Fruit fly (Drosophila melanogaster) whole organism, embryonic: Measurements from ENCODE around the gene Nup43.

Experiments used
- Abd-B ChIP-seq: fragments of 200-800 bp; sonication (Bioruptor generic); optimal IDR thresholded peaks from 2 replicates; lab custom pipeline; 2018; ENCODE audit warnings: missing biosample characterization, mild to moderate bottlenecking, missing genetic modification characterization, moderate library complexity
- Adf1 ChIP-seq: fragments of 200-800 bp; sonication (Bioruptor generic); IDR thresholded peaks from 2 replicates; pipeline ENCODE4 v1.3.6; 2022; ENCODE audit warnings: missing biosample characterization, missing genetic modification characterization
- Atf3 ChIP-seq: fragments of 200-800 bp; sonication (Bioruptor generic); optimal IDR thresholded peaks from 3 replicates; lab custom pipeline; 2016; ENCODE audit warnings: missing biosample characterization, missing genetic modification characterization
- Bgb ChIP-seq: fragments of 200-800 bp; sonication (Bioruptor generic); IDR thresholded peaks from 2 replicates; pipeline ENCODE4 v1.3.6; 2022; ENCODE audit warnings: missing biosample characterization, missing genetic modification characterization; ENCODE audit not compliant: partially characterized antibody
- Bteb2 ChIP-seq: fragments of 200-800 bp; sonication (Bioruptor generic); optimal IDR thresholded peaks from 2 replicates; lab custom pipeline; 2016; ENCODE audit warnings: missing biosample characterization, missing genetic modification characterization
- CG10147 ChIP-seq: fragments of 200-800 bp; sonication (Bioruptor generic); optimal IDR thresholded peaks from 2 replicates; lab custom pipeline; 2019; ENCODE audit warnings: missing biosample characterization, mild to moderate bottlenecking, missing genetic modification characterization, moderate library complexity
- CG10462 ChIP-seq: fragments of 200-800 bp; sonication (Bioruptor generic); optimal IDR thresholded peaks from 2 replicates; lab custom pipeline; 2016; ENCODE audit warnings: missing biosample characterization, missing genetic modification characterization
- CG11247 ChIP-seq: fragments of 200-800 bp; sonication (Bioruptor generic); IDR thresholded peaks from 2 replicates; pipeline ENCODE4 v1.3.6; 2022; ENCODE audit warnings: missing biosample characterization, missing genetic modification characterization
- CG12236 ChIP-seq: fragments of 200-800 bp; sonication (Bioruptor generic); optimal IDR thresholded peaks from 2 replicates; lab custom pipeline; 2016; ENCODE audit warnings: missing biosample characterization, missing genetic modification characterization
- CG12391 ChIP-seq: fragments of 200-800 bp; sonication (Bioruptor generic); optimal IDR thresholded peaks from 3 replicates; lab custom pipeline; 2018; ENCODE audit warnings: missing biosample characterization, mild to moderate bottlenecking, missing genetic modification characterization, moderate library complexity
- CG12769 ChIP-seq: fragments of 200-800 bp; sonication (Bioruptor generic); optimal IDR thresholded peaks from 2 replicates; lab custom pipeline; 2019; ENCODE audit warnings: missing biosample characterization, mild to moderate bottlenecking, missing genetic modification characterization, moderate library complexity
- CG1529 ChIP-seq: fragments of 200-800 bp; sonication (Bioruptor generic); optimal IDR thresholded peaks from 3 replicates; lab custom pipeline; 2018; ENCODE audit warnings: missing biosample characterization, missing genetic modification characterization
- CG1602 ChIP-seq: fragments of 200-800 bp; sonication (Bioruptor generic); optimal IDR thresholded peaks from 3 replicates; lab custom pipeline; 2016; ENCODE audit warnings: missing biosample characterization, missing genetic modification characterization
- CG18619 ChIP-seq: fragments of 200-800 bp; sonication (Bioruptor generic); optimal IDR thresholded peaks from 3 replicates; lab custom pipeline; 2017; ENCODE audit warnings: missing biosample characterization, mild to moderate bottlenecking, missing genetic modification characterization
- CG2199 ChIP-seq: fragments of 200-800 bp; sonication (Bioruptor generic); IDR thresholded peaks from 3 replicates; pipeline ENCODE4 v1.3.6; 2022; ENCODE audit warnings: missing biosample characterization, missing genetic modification characterization
- CG30020 ChIP-seq: fragments of 200-800 bp; optimal IDR thresholded peaks from 2 replicates; lab custom pipeline; 2019; ENCODE audit warnings: missing biosample characterization, mild to moderate bottlenecking, missing genetic modification characterization, moderate library complexity
- CG31441 ChIP-seq: fragments of 200-800 bp; sonication (Bioruptor generic); IDR thresholded peaks from 2 replicates; pipeline ENCODE4 v1.3.6; 2022; ENCODE audit warnings: missing biosample characterization, missing genetic modification characterization
- CG34422 ChIP-seq: fragments of 200-800 bp; sonication (Bioruptor generic); IDR thresholded peaks from 3 replicates; pipeline ENCODE4 v1.3.6; 2022; ENCODE audit warnings: missing biosample characterization, missing genetic modification characterization
- CG42726 ChIP-seq: fragments of 200-800 bp; sonication (Bioruptor generic); IDR thresholded peaks from 2 replicates; pipeline ENCODE4 v1.3.6; 2022; ENCODE audit warnings: missing biosample characterization, missing genetic modification characterization; ENCODE audit not compliant: partially characterized antibody
- CG6765 ChIP-seq: fragments of 200-800 bp; sonication (Bioruptor generic); optimal IDR thresholded peaks from 3 replicates; lab custom pipeline; 2017; ENCODE audit warnings: missing biosample characterization, mild to moderate bottlenecking, missing genetic modification characterization
- CG6791 ChIP-seq: fragments of 200-800 bp; sonication (Bioruptor generic); IDR thresholded peaks from 3 replicates; pipeline ENCODE4 v1.3.6; 2022; ENCODE audit warnings: missing biosample characterization, missing genetic modification characterization; ENCODE audit not compliant: partially characterized antibody
- CG7928 ChIP-seq: fragments of 200-800 bp; sonication (Bioruptor generic); optimal IDR thresholded peaks from 2 replicates; lab custom pipeline; 2017; ENCODE audit warnings: missing biosample characterization, mild to moderate bottlenecking, missing genetic modification characterization
- CG8290 ChIP-seq, 3 experiments: fragments of 200-800 bp; sonication (Bioruptor generic); optimal IDR thresholded peaks; 2 replicates each; lab custom pipeline; 2016 to 2019; ENCODE audit warnings: missing biosample characterization in 3 of 3, missing genetic modification characterization in 3 of 3, mild to moderate bottlenecking in 2 of 3, moderate library complexity in 1 of 3
- CG9727 ChIP-seq: fragments of 200-800 bp; sonication (Bioruptor generic); optimal IDR thresholded peaks from 3 replicates; lab custom pipeline; 2017; ENCODE audit warnings: missing biosample characterization, mild to moderate bottlenecking, missing genetic modification characterization
- CTCF ChIP-seq: fragments of 200-800 bp; sonication (Bioruptor generic); optimal IDR thresholded peaks from 2 replicates; lab custom pipeline; 2017; ENCODE audit warnings: missing biosample characterization, mild to moderate bottlenecking, missing genetic modification characterization, moderate library complexity
- Dfd ChIP-seq, 2 experiments: fragments of >200 bp; optimal IDR thresholded peaks; 2 replicates each; lab custom pipeline; 2017; ENCODE audit warnings: missing biosample characterization in 2 of 2, missing genetic modification characterization in 2 of 2
- Fer3 ChIP-seq: fragments of 200-800 bp; sonication (Bioruptor generic); optimal IDR thresholded peaks from 2 replicates; lab custom pipeline; 2018; ENCODE audit warnings: missing biosample characterization, mild to moderate bottlenecking, missing genetic modification characterization, moderate library complexity
- H15 ChIP-seq: fragments of 200-800 bp; sonication (Bioruptor generic); IDR thresholded peaks from 3 replicates; pipeline ENCODE4 v1.3.6; 2022; ENCODE audit warnings: missing biosample characterization, missing genetic modification characterization
- Optix ChIP-seq: fragments of 200-800 bp; sonication (Bioruptor generic); IDR thresholded peaks from 3 replicates; pipeline ENCODE4 v1.3.6; 2022; ENCODE audit warnings: missing biosample characterization, missing genetic modification characterization
- Poxn ChIP-seq: fragments of 200-800 bp; sonication (Bioruptor generic); IDR thresholded peaks from 2 replicates; pipeline ENCODE4 v1.3.6; 2022; ENCODE audit warnings: missing biosample characterization, missing genetic modification characterization
- Sry-δ ChIP-seq: fragments of 200-800 bp; sonication (Bioruptor generic); optimal IDR thresholded peaks from 2 replicates; lab custom pipeline; 2016; ENCODE audit warnings: missing biosample characterization, missing genetic modification characterization
- ase ChIP-seq: fragments of 200-800 bp; sonication (Bioruptor generic); IDR thresholded peaks from 3 replicates; pipeline ENCODE4 v1.3.6; 2022; ENCODE audit warnings: missing biosample characterization, missing genetic modification characterization
- az2 ChIP-seq: fragments of 200-800 bp; sonication (Bioruptor generic); optimal IDR thresholded peaks from 3 replicates; lab custom pipeline; 2016; ENCODE audit warnings: missing biosample characterization, missing genetic modification characterization
- br ChIP-seq: fragments of >200 bp; optimal IDR thresholded peaks from 2 replicates; lab custom pipeline; 2017
- cas ChIP-seq: fragments of 200-800 bp; sonication (Bioruptor generic); IDR thresholded peaks from 2 replicates; pipeline ENCODE4 v1.3.6; 2022; ENCODE audit warnings: missing biosample characterization, missing genetic modification characterization
- chm ChIP-seq: fragments of 200-800 bp; sonication (Bioruptor generic); IDR thresholded peaks from 2 replicates; pipeline ENCODE4 v1.3.6; 2022; ENCODE audit warnings: missing biosample characterization, missing genetic modification characterization
- ftz-f1 ChIP-seq: fragments of 200-800 bp; sonication (Bioruptor generic); optimal IDR thresholded peaks from 2 replicates; lab custom pipeline; 2016; ENCODE audit warnings: missing biosample characterization, missing genetic modification characterization
- gro ChIP-seq: fragments of 200-800 bp; sonication (Bioruptor generic); optimal IDR thresholded peaks from 2 replicates; lab custom pipeline; 2016; ENCODE audit warnings: missing biosample characterization, missing genetic modification characterization
- h ChIP-seq: fragments of >200 bp; optimal IDR thresholded peaks from 2 replicates; lab custom pipeline; 2017
- hth ChIP-seq: fragments of >200 bp; optimal IDR thresholded peaks from 2 replicates; lab custom pipeline; 2017; ENCODE audit warnings: inconsistent platforms
- ken ChIP-seq: fragments of 200-800 bp; sonication (Bioruptor generic); IDR thresholded peaks from 3 replicates; pipeline ENCODE4 v1.3.6; 2022; ENCODE audit warnings: missing biosample characterization, missing genetic modification characterization
- knrl ChIP-seq: fragments of 200-800 bp; sonication (Bioruptor generic); IDR thresholded peaks from 3 replicates; pipeline ENCODE4 v1.3.6; 2022; ENCODE audit warnings: missing biosample characterization, missing genetic modification characterization; ENCODE audit not compliant: partially characterized antibody
- lov ChIP-seq, 2 experiments: fragments of 200-800 bp in 1 of 2; fragments of >200 bp in 1 of 2; sonication (Bioruptor generic) in 1 of 2; IDR thresholded peaks in 1 of 2; optimal IDR thresholded peaks in 1 of 2; 2 replicates in 1 of 2; 3 replicates in 1 of 2; pipeline versions ENCODE4 v1.3.6 to Lab custom; 2017 to 2022; ENCODE audit warnings: missing biosample characterization in 1 of 2, missing genetic modification characterization in 1 of 2
- mld ChIP-seq: fragments of 200-800 bp; sonication (Bioruptor generic); IDR thresholded peaks from 3 replicates; pipeline ENCODE4 v1.3.6; 2022; ENCODE audit warnings: missing biosample characterization, missing genetic modification characterization; ENCODE audit not compliant: partially characterized antibody
- nerfin-2 ChIP-seq: fragments of 200-800 bp; sonication (Bioruptor generic); IDR thresholded peaks from 2 replicates; pipeline ENCODE4 v1.3.6; 2022; ENCODE audit warnings: missing biosample characterization, missing genetic modification characterization; ENCODE audit not compliant: partially characterized antibody
- p53 ChIP-seq: fragments of 200-800 bp; sonication (Bioruptor generic); optimal IDR thresholded peaks from 2 replicates; lab custom pipeline; 2016; ENCODE audit warnings: missing biosample characterization, missing genetic modification characterization
- pb ChIP-seq: fragments of 200-800 bp; sonication (Bioruptor generic); optimal IDR thresholded peaks from 3 replicates; lab custom pipeline; 2016; ENCODE audit warnings: missing biosample characterization, missing genetic modification characterization
- prd ChIP-seq, 3 experiments: fragments of >200 bp in 2 of 3; fragments of 200-800 bp in 1 of 3; sonication (Bioruptor generic) in 1 of 3; optimal IDR thresholded peaks in 2 of 3; IDR thresholded peaks in 1 of 3; 2 replicates in 2 of 3; 3 replicates in 1 of 3; pipeline versions ENCODE4 v1.3.6 to Lab custom; 2017 to 2022; ENCODE audit warnings: missing biosample characterization in 1 of 3, missing genetic modification characterization in 1 of 3
- sob ChIP-seq: fragments of 200-800 bp; sonication (Bioruptor generic); IDR thresholded peaks from 2 replicates; pipeline ENCODE4 v1.3.6; 2022; ENCODE audit warnings: missing biosample characterization, missing genetic modification characterization
- sqz ChIP-seq: fragments of 200-800 bp; sonication (Bioruptor generic); optimal IDR thresholded peaks from 3 replicates; lab custom pipeline; 2018; ENCODE audit warnings: missing biosample characterization, mild to moderate bottlenecking, missing genetic modification characterization
- zfh1 ChIP-seq: fragments of 200-800 bp; sonication (Bioruptor generic); IDR thresholded peaks from 3 replicates; pipeline ENCODE4 v1.3.6; 2022; ENCODE audit warnings: missing biosample characterization, missing genetic modification characterization

Gene Nup43

DNA sequence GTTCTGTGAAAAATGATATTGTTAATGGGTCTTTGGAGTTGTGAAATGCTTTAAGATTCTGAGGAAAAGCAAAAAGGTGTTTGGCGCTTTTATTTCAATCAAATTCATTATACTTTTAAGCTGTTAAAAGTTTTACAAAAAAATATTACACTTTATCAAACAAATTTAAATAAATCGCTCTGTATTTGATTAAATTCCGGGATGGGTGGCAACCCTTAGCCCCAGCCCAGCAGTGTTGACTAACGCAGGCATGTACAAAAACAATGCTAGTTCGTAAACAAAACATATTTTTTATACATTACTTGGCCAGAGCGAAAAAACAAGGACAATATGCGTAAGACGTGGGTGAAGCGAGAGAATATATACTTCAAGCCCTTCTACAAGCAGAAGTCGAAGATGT lies 38.3 kb downstream of the Nup43 start, which contains the start of gene CG7685 (continued):
- peak; percentile 1 for TF ChIP-seq Abd-B (GFP tag; lab: Kevin White, UChicago)
- no peak for TF ChIP-seq Poxn (GFP tag; lab: Robert Waterston, UW)
- no peak for TF ChIP-seq nerfin-2 (GFP tag; lab: Robert Waterston, UW)
- peak; percentile 29 for TF ChIP-seq ftz-f1 (GFP tag; lab: Kevin White, UChicago)
- TF ChIP-seq CG12391: peak; percentile 77
- no peak for TF ChIP-seq p53 (GFP tag; lab: Kevin White, UChicago)
- peak; percentile 24 for TF ChIP-seq CG7928 (GFP tag; lab: Kevin White, UChicago)
- no peak for TF ChIP-seq CG6791 (GFP tag; lab: Robert Waterston, UW)
- no peak; the same call in 2 of the 3 replicates for TF ChIP-seq H15 (GFP tag; lab: Robert Waterston, UW)
- TF ChIP-seq Fer3: peak; percentile 72
- TF ChIP-seq mld: no peak
- TF ChIP-seq CG12769 (tag; lab: Kevin White, UChicago): peak; percentile 58
- TF ChIP-seq Sry-δ (GFP tag; lab: Kevin White, UChicago): peak; percentile 36
- TF ChIP-seq CG2199 (GFP tag; lab: Robert Waterston, UW): 0 out of 3 replicates have a peak, but pooled peaks have one; percentile 32
- no peak for TF ChIP-seq prd (optimal IDR thresholded peaks at IDR 0.05; lab: Kevin White, UChicago)
- TF ChIP-seq prd (GFP tag; IDR thresholded peaks at IDR 0.05; lab: Robert Waterston, UW): peak; percentile 50; the same call in 2 of the 3 replicates
- no peak for TF ChIP-seq pb (GFP tag; lab: Kevin White, UChicago)
- peak; percentile 52; the same call in 1 of the 2 replicates for TF ChIP-seq CG11247 (GFP tag; lab: Robert Waterston, UW)
- peak; percentile 58; the same call in 1 of the 2 replicates for TF ChIP-seq sob (GFP tag; lab: Robert Waterston, UW)
- no peak for TF ChIP-seq CG42726 (GFP tag; lab: Robert Waterston, UW)
- no peak for TF ChIP-seq h (lab: Kevin White, UChicago)
- TF ChIP-seq CG12236 (GFP tag; lab: Kevin White, UChicago): no peak
- peak; percentile 65 for TF ChIP-seq CG8290 (GFP tag; optimal IDR thresholded peaks at IDR 0.05; lab: Kevin White, UChicago)
- peak in 1 of 2 experiments; percentile 81 for TF ChIP-seq CG8290 (tag; optimal IDR thresholded peaks at IDR 0.05; lab: Kevin White, UChicago)
- TF ChIP-seq knrl (GFP tag; lab: Robert Waterston, UW): no peak
- no peak for TF ChIP-seq ase (GFP tag; lab: Robert Waterston, UW)
- peak; percentile 66 for TF ChIP-seq Bteb2 (GFP tag; lab: Kevin White, UChicago)
- TF ChIP-seq CTCF: peak; percentile 12
- TF ChIP-seq CG6765 (GFP tag; lab: Kevin White, UChicago): peak; percentile 20
- TF ChIP-seq sqz: peak; percentile 73
- TF ChIP-seq Adf1 (GFP tag; lab: Robert Waterston, UW): no peak
- no peak for TF ChIP-seq Optix (GFP tag; lab: Robert Waterston, UW)
- TF ChIP-seq Bgb (GFP tag; lab: Robert Waterston, UW): peak; percentile 35; the same call in 1 of the 2 replicates
- TF ChIP-seq az2: peak; percentile 66
- TF ChIP-seq cas: no peak
- peak; percentile 30 for TF ChIP-seq CG1602 (GFP tag; lab: Kevin White, UChicago)
- TF ChIP-seq zfh1 (GFP tag; lab: Robert Waterston, UW): peak; percentile 46; the same call in 1 of the 3 replicates
- peak; percentile 71 for TF ChIP-seq CG34422 (GFP tag; lab: Robert Waterston, UW)
- TF ChIP-seq CG9727: peak; percentile 40
- peak; percentile 64 for TF ChIP-seq CG31441 (GFP tag; lab: Robert Waterston, UW)
- TF ChIP-seq CG10147: peak; percentile 54
- TF ChIP-seq CG1529 (GFP tag; lab: Kevin White, UChicago): peak; percentile 8
- TF ChIP-seq gro (GFP tag; lab: Kevin White, UChicago): peak; percentile 85
- TF ChIP-seq chm (GFP tag; lab: Robert Waterston, UW): peak; percentile 77; the same call in 1 of the 2 replicates
- no peak for TF ChIP-seq br (lab: Kevin White, UChicago)
- peak; percentile 4 for TF ChIP-seq Atf3 (GFP tag; lab: Kevin White, UChicago)
- no peak for TF ChIP-seq hth (lab: Kevin White, UChicago)
- peak; percentile 51 for TF ChIP-seq CG18619 (GFP tag; lab: Kevin White, UChicago)
- TF ChIP-seq CG10462 (GFP tag; lab: Kevin White, UChicago): no peak
- TF ChIP-seq Dfd (GFP tag; optimal IDR thresholded peaks at IDR 0.05; lab: Kevin White, UChicago): no peak
- TF ChIP-seq CG30020 (tag; lab: Kevin White, UChicago): peak; percentile 32
- no peak for TF ChIP-seq lov (optimal IDR thresholded peaks at IDR 0.05; lab: Kevin White, UChicago)
- TF ChIP-seq lov (GFP tag; IDR thresholded peaks at IDR 0.05; lab: Robert Waterston, UW): no peak
- peak; percentile 48; the same call in 1 of the 3 replicates for TF ChIP-seq ken
